Worm (Caenorhabditis elegans) whole organism, mixed stage, embryonic: Measurements from ENCODE around the gene pygo-1.

Experiments
- M03D4.4 ChIP-seq: sonication (generic microtip); optimal IDR thresholded peaks from 2 replicates; lab custom pipeline; 2017; ENCODE audit warnings: mild to moderate bottlenecking, missing genetic modification characterization, missing compliant biosample characterization
- blmp-1 ChIP-seq: fragments of 150-350 bp; optimal IDR thresholded peaks from 2 replicates; lab custom pipeline; 2014; ENCODE audit warnings: missing biosample characterization, missing genetic modification characterization
- ceh-39 ChIP-seq: fragments of 150-350 bp; optimal IDR thresholded peaks from 2 replicates; lab custom pipeline; 2014; ENCODE audit warnings: missing biosample characterization, missing genetic modification characterization
- ceh-83 ChIP-seq: fragments of 200-800 bp; sonication (Bioruptor generic); optimal IDR thresholded peaks from 2 replicates; lab custom pipeline; 2018; ENCODE audit warnings: mild to moderate bottlenecking, missing genetic modification characterization, missing compliant biosample characterization
- ces-1 ChIP-seq: fragments of 150-350 bp; optimal IDR thresholded peaks from 2 replicates; lab custom pipeline; 2014; ENCODE audit warnings: missing biosample characterization, missing genetic modification reagents, missing genetic modification characterization
- cnd-1 ChIP-seq: fragments of 200-800 bp; sonication (Bioruptor generic); optimal IDR thresholded peaks from 2 replicates; lab custom pipeline; 2018; ENCODE audit warnings: mild to moderate bottlenecking, missing genetic modification characterization, missing compliant biosample characterization
- drap-1 ChIP-seq: fragments of 200-800 bp; sonication (Bioruptor generic); optimal IDR thresholded peaks from 3 replicates; lab custom pipeline; 2018; ENCODE audit warnings: mild to moderate bottlenecking, missing genetic modification characterization, missing compliant biosample characterization
- elt-1 ChIP-seq: sonication (generic microtip); optimal IDR thresholded peaks from 2 replicates; lab custom pipeline; 2017; ENCODE audit warnings: missing genetic modification characterization, mild to moderate bottlenecking, missing compliant biosample characterization, antibody characterized with exemption, moderate library complexity, borderline replicate concordance; ENCODE audit not compliant: insufficient read depth
- elt-3 ChIP-seq: fragments of 150-350 bp; optimal IDR thresholded peaks from 2 replicates; lab custom pipeline; 2014; ENCODE audit warnings: missing biosample characterization, missing genetic modification characterization
- flh-1 ChIP-seq: fragments of 200-800 bp; sonication (Bioruptor generic); optimal IDR thresholded peaks from 2 replicates; lab custom pipeline; 2018; ENCODE audit warnings: mild to moderate bottlenecking, missing genetic modification characterization, moderate library complexity, missing compliant biosample characterization
- ham-2 ChIP-seq: fragments of 200-800 bp; sonication (Bioruptor generic); optimal IDR thresholded peaks from 2 replicates; lab custom pipeline; 2018; ENCODE audit warnings: mild to moderate bottlenecking, missing genetic modification characterization, missing compliant biosample characterization
- hlh-1 ChIP-seq: fragments of 150-350 bp; optimal IDR thresholded peaks from 2 replicates; lab custom pipeline; 2014; ENCODE audit warnings: missing biosample characterization, missing genetic modification reagents, missing genetic modification characterization
- lin-13 ChIP-seq: fragments of 150-350 bp; optimal IDR thresholded peaks from 2 replicates; lab custom pipeline; 2014; ENCODE audit warnings: missing biosample characterization, missing genetic modification characterization
- lin-32 ChIP-seq: fragments of 200-800 bp; sonication (Bioruptor generic); optimal IDR thresholded peaks from 2 replicates; lab custom pipeline; 2018; ENCODE audit warnings: mild to moderate bottlenecking, missing genetic modification characterization, missing compliant biosample characterization
- lsy-2 ChIP-seq: fragments of 150-350 bp; optimal IDR thresholded peaks from 2 replicates; lab custom pipeline; 2014; ENCODE audit warnings: missing biosample characterization, missing genetic modification characterization
- mab-5 ChIP-seq: fragments of 150-350 bp; optimal IDR thresholded peaks from 2 replicates; lab custom pipeline; 2014; ENCODE audit warnings: missing biosample characterization, missing genetic modification characterization
- mep-1 ChIP-seq: fragments of 150-350 bp; optimal IDR thresholded peaks from 2 replicates; lab custom pipeline; 2017; ENCODE audit warnings: missing biosample characterization, missing genetic modification reagents, missing genetic modification characterization, inconsistent platforms
- nhr-2 ChIP-seq: fragments of 150-350 bp; optimal IDR thresholded peaks from 2 replicates; lab custom pipeline; 2014; ENCODE audit warnings: missing biosample characterization, missing genetic modification characterization
- nhr-237 ChIP-seq: fragments of 150-350 bp; optimal IDR thresholded peaks from 2 replicates; lab custom pipeline; 2014; ENCODE audit warnings: missing biosample characterization, missing genetic modification characterization
- nhr-76 ChIP-seq: sonication (generic microtip); optimal IDR thresholded peaks from 2 replicates; lab custom pipeline; 2017; ENCODE audit warnings: missing biosample characterization, missing genetic modification characterization
- pha-4 ChIP-seq: fragments of 150-350 bp; optimal IDR thresholded peaks from 2 replicates; lab custom pipeline; 2018; ENCODE audit warnings: missing biosample characterization, missing genetic modification reagents, missing genetic modification characterization
- sem-2 ChIP-seq: fragments of 200-800 bp; sonication (Bioruptor generic); optimal IDR thresholded peaks from 2 replicates; lab custom pipeline; 2018; ENCODE audit warnings: mild to moderate bottlenecking, missing genetic modification characterization, missing compliant biosample characterization
- snpc-4 ChIP-seq: fragments of 150-350 bp; optimal IDR thresholded peaks from 2 replicates; lab custom pipeline; 2014; ENCODE audit warnings: missing biosample characterization, missing genetic modification characterization
- sptf-1 ChIP-seq: sonication (generic microtip); optimal IDR thresholded peaks from 2 replicates; lab custom pipeline; 2017; ENCODE audit warnings: mild to moderate bottlenecking, missing genetic modification characterization, moderate library complexity, missing compliant biosample characterization
- tbx-8 ChIP-seq: fragments of 200-800 bp; sonication (Bioruptor generic); optimal IDR thresholded peaks from 2 replicates; lab custom pipeline; 2018; ENCODE audit warnings: mild to moderate bottlenecking, missing genetic modification characterization, moderate library complexity, missing compliant biosample characterization
- unc-120 ChIP-seq: sonication (generic microtip); optimal IDR thresholded peaks from 2 replicates; lab custom pipeline; 2017; ENCODE audit warnings: missing genetic modification characterization, missing compliant biosample characterization; ENCODE audit not compliant: poor library complexity, severe bottlenecking
- unc-62 ChIP-seq: fragments of 150-350 bp; optimal IDR thresholded peaks from 2 replicates; lab custom pipeline; 2014; ENCODE audit warnings: missing biosample characterization, missing genetic modification reagents, missing genetic modification characterization
- zip-8 ChIP-seq: fragments of 150-350 bp; optimal IDR thresholded peaks from 2 replicates; lab custom pipeline; 2014; ENCODE audit warnings: missing biosample characterization, missing genetic modification characterization
- ztf-11 ChIP-seq: fragments of 150-350 bp; optimal IDR thresholded peaks from 2 replicates; lab custom pipeline; 2014; ENCODE audit warnings: missing biosample characterization, missing genetic modification characterization

pygo-1 gene

DNA sequence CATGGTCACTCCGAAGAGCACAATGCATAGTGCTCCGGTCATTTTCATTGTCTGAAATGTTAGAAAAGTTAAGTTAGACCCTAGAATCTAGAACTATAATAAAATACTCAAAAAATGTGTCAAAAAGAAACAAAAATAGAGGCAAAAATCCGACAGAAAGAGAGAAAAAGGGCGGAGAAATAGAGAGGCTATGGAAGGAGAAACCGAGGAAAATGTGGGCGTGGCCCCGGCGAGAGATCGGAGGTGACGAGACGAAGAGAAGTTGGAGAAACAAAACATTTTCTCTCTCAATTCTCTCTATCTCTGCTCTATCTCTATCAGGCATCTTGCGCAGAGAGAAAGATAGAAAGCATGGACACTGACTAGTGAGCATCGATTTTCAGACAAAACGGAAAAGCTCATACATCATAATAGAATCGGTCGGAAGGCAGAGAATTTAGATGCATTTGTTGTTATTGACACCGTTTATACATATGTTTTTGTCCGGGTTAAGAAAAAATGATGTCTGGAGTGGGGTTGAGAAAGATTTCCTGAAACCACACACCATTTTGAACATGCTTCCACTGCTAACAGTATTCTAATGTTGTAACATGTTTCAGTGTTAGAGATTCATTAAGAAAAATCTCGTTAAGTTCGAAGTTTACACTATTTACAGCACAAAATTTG lies 20.3 kb downstream of the pygo-1 start, which contains the start of gene C02B10.3:
Gene C02B10.3, minus strand, starts transcription at position 51 of the 666 bp plus-strand sequence.
- TF ChIP-seq unc-62 (GFP tag; lab: Kevin White, UChicago) (no peak), snpc-4 (no peak), ham-2 (no peak), sptf-1 (tag; lab: Kevin White, UChicago) (no peak), ces-1 (peak; percentile 68), zip-8 (tag; lab: Kevin White, UChicago) (no peak), pha-4 (no peak), drap-1 (GFP tag; lab: Kevin White, UChicago) (no peak), sem-2 (no peak)

DNA sequence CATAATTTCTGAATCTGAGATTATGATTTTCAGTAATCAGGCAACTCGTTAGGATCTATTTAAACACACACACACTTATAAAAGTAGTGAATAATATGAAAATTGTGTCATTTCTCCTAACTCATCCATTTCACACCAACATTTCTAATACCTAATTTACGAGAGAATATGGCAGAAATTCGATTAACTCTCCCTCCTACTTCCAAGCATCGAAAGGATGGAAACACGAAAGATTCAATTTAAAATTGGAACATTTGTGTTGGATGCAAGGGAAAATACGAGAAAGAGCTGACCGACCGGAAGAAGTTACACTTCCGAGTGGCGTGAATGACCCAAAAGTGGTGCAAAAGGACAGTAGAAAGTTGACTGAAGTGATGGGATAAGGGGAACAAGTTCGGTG lies 25.9 kb downstream of the pygo-1 start:
- TF ChIP-seq drap-1 (GFP tag; lab: Kevin White, UChicago) = no peak
- TF ChIP-seq ces-1 = peak; percentile 98

DNA sequence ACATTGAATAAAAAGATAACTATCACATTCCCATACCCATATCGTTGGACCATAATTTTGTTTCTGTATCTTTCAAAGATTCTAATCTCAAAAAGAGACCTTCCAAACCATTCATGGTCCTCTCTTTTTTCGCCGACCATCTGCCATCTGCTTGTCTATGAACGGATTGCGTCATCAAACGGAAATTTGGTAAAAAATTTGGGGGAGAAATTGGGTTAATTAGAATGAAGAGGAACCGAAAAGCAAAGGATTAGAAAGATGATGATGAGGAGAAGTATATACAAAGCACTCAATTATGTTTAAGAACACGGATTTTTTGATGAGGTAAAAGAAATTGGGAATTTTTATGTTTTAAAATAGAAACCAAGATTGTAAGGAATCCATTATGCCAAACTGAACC lies 26.8 kb downstream of the pygo-1 start:
- no peak for TF ChIP-seq lsy-2 (tag; lab: Kevin White, UChicago)
- TF ChIP-seq mep-1 (tag; lab: Kevin White, UChicago) = peak; percentile 7
- no peak for TF ChIP-seq ztf-11 (tag; lab: Kevin White, UChicago)
- TF ChIP-seq ces-1 = peak; percentile 69
- TF ChIP-seq ceh-83 (GFP tag; lab: Kevin White, UChicago) = no peak
- TF ChIP-seq nhr-2 (tag; lab: Kevin White, UChicago) = peak; percentile 20
- peak; percentile 62 for TF ChIP-seq elt-1 (tag; lab: Kevin White, UChicago)
- peak; percentile 91 for TF ChIP-seq zip-8 (tag; lab: Kevin White, UChicago)
- TF ChIP-seq pha-4 = no peak

DNA sequence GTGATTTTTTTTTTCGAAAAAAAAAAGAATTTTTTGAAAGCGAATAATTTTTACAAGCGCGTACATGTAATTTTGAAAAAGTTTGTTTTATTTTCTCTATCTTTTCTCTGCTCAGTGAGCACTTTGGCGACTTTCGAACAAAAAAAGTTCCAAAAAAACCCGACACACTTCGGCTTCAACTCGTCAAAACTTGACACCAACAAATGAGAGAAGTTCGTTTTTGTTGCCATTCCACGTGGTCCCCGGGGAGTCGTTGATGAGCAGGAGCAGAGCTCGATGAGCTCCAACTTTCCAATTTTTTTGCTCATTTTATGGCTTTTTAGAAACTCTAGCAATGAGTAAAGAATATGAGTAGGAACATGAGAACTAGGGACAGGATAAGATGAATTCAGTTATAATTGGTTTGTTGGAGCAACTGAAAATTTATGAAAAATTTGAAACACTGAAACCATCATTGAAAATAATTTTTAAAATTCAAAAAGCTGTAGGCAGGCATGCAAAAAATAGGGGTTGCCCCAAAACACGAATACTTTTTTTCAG lies 27.4 kb downstream of the pygo-1 start:
- TF ChIP-seq flh-1 (no peak), lin-32 (GFP tag; lab: Kevin White, UChicago) (no peak), snpc-4 (no peak), ceh-39 (tag; lab: Kevin White, UChicago) (no peak), lin-13 (tag; lab: Kevin White, UChicago) (no peak), zip-8 (tag; lab: Kevin White, UChicago) (no peak), mep-1 (tag; lab: Kevin White, UChicago) (no peak), nhr-76 (tag; lab: Kevin White, UChicago) (no peak)

DNA sequence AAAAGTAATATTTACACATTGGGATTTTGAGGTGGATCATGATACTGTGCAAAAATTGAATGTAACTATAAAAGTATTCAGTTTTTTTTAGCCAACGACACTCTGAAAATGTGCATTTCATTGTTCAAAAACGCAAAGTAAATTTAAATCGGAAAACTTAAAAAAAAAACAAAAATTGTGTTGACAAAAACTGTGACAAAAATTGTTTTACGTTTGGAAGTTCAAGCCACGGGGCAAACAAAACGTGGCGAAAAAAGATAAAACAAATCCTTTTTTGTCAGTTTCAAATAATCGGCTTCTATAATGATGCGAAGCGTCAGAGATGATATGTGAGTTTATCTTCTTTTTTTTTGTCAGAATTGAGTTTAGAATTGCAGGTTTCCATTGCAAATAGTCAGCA lies 28.4 kb downstream of the pygo-1 start, which contains the start of gene AC7.3:
Gene AC7.3, plus strand, starts transcription at position 301 of the 400 bp plus-strand sequence.
- TF ChIP-seq elt-1 (tag; lab: Kevin White, UChicago) = no peak
- TF ChIP-seq sem-2 = no peak
- TF ChIP-seq unc-62 (GFP tag; lab: Kevin White, UChicago) = no peak
- TF ChIP-seq zip-8 (tag; lab: Kevin White, UChicago) = no peak
- TF ChIP-seq lsy-2 (tag; lab: Kevin White, UChicago) = no peak
- TF ChIP-seq M03D4.4 (tag; lab: Kevin White, UChicago) = no peak
- no peak for TF ChIP-seq unc-120 (tag; lab: Kevin White, UChicago)
- no peak for TF ChIP-seq ztf-11 (tag; lab: Kevin White, UChicago)
- TF ChIP-seq elt-3 (tag; lab: Kevin White, UChicago) = no peak
- no peak for TF ChIP-seq cnd-1 (tag; lab: Kevin White, UChicago)
- TF ChIP-seq nhr-237 (tag; lab: Kevin White, UChicago) = no peak
- no peak for TF ChIP-seq flh-1
- TF ChIP-seq sptf-1 (tag; lab: Kevin White, UChicago) = no peak
- TF ChIP-seq hlh-1 (tag; lab: Kevin White, UChicago) = no peak
- no peak for TF ChIP-seq blmp-1 (tag; lab: Kevin White, UChicago)
- TF ChIP-seq drap-1 (GFP tag; lab: Kevin White, UChicago) = no peak

DNA sequence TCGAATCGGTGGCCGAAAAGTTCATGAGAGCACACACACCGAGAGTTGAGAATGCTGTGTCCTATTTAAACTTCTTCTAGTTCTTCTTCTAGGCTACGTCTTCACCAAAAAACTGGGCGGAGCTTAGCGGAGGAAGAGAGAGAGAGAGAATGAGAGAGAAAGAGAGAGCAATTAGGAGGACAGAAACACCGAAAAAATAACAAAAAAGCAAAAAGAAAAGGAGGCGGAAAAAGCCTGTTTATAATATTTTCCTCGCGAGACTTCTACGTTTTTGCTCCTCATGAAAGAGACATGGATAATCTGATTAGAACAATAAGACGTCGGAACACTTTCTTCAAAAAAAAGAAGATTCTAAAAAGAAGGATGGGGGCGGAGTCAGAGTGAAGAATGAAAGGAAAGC lies 38.9 kb downstream of the pygo-1 start, which contains the start of gene tkr-3:
Gene tkr-3, minus strand, starts transcription at position 101 of the 400 bp plus-strand sequence.
- TF ChIP-seq ces-1 (peak; percentile 21), tbx-8 (no peak), mab-5 (tag; lab: Kevin White, UChicago) (no peak), cnd-1 (tag; lab: Kevin White, UChicago) (no peak), sem-2 (no peak), elt-3 (tag; lab: Kevin White, UChicago) (no peak), ztf-11 (tag; lab: Kevin White, UChicago) (no peak), snpc-4 (no peak)
- TF ChIP-seq, all 35 proteins: peak for 1
